Worm (Caenorhabditis elegans) whole organism, midembryonic: ENCODE measurements around the gene gtf-2F2.

Source experiments
- T22C8.4 ChIP-seq: fragments of 200-800 bp; sonication (Bioruptor generic); IDR thresholded peaks from 2 replicates; pipeline ENCODE4 v1.3.6; 2022; ENCODE audit warnings: missing genetic modification characterization, missing compliant biosample characterization
- cog-1 ChIP-seq: sonication (generic microtip); optimal IDR thresholded peaks from 2 replicates; lab custom pipeline; 2016; ENCODE audit warnings: missing genetic modification characterization, missing compliant biosample characterization
- flt-1 ChIP-seq: fragments of 200-800 bp; sonication (Bioruptor generic); IDR thresholded peaks from 2 replicates; pipeline ENCODE4 v1.3.6; 2022; ENCODE audit warnings: missing genetic modification characterization, missing compliant biosample characterization
- klf-2 ChIP-seq: fragments of 200-800 bp; sonication (Bioruptor generic); conservative IDR thresholded peaks from 2 replicates; pipeline ENCODE4 v1.3.6; 2022; ENCODE audit warnings: missing genetic modification reagents, missing genetic modification characterization, missing compliant biosample characterization
- med-1 ChIP-seq: sonication (generic microtip); optimal IDR thresholded peaks from 2 replicates; lab custom pipeline; 2017; ENCODE audit warnings: missing genetic modification characterization, mild to moderate bottlenecking, missing compliant biosample characterization, antibody characterized with exemption, missing genetic modification reagents; ENCODE audit not compliant: insufficient read depth
- ref-1 ChIP-seq: fragments of 200-800 bp; sonication (Bioruptor generic); conservative IDR thresholded peaks from 2 replicates; pipeline ENCODE4 v1.3.6; 2022; ENCODE audit warnings: missing genetic modification reagents, missing genetic modification characterization, missing compliant biosample characterization
- tab-1 ChIP-seq: fragments of 200-800 bp; sonication (Bioruptor generic); IDR thresholded peaks from 2 replicates; pipeline ENCODE4 v1.3.6; 2022; ENCODE audit warnings: missing genetic modification characterization, missing compliant biosample characterization
- ztf-23 ChIP-seq: fragments of 200-800 bp; sonication (Bioruptor generic); IDR thresholded peaks from 2 replicates; pipeline ENCODE4 v1.3.6; 2022; ENCODE audit warnings: missing genetic modification reagents, missing genetic modification characterization, missing compliant biosample characterization
- ztf-29 ChIP-seq: fragments of 200-800 bp; sonication (Bioruptor generic); IDR thresholded peaks from 2 replicates; pipeline ENCODE4 v1.3.6; 2022; ENCODE audit warnings: missing genetic modification reagents, missing genetic modification characterization, missing compliant biosample characterization

DNA sequence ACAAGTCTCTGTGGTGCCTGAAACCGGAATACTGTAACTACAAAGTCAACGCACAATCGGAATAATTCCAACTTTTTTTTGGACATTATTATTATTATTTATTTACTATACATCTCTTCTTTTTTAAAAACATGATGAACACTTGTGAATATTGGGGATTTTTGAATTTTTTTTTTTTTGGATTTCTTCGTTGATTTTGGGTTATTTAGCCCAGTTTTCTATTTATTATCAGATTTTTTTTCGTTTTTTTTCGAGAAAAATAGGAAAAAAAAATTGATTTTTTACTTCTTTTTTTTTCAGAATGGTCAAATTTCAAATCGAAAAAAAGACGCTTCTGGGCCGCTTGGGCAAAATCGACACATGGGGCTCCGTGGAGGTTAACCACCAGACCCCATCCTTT is 4.3 kb downstream of the gtf-2F2 start, which contains the start of gene tgt-2:
- TF ChIP-seq med-1 (GFP tag; lab: Kevin White, UChicago) (no peak), flt-1 (no peak), tab-1 (no peak), ref-1 (GFP tag; lab: Robert Waterston, UW) (no peak), ztf-29 (GFP tag; lab: Robert Waterston, UW) (no peak), T22C8.4 (no peak), klf-2 (GFP tag; lab: Robert Waterston, UW) (no peak), ztf-23 (GFP tag; lab: Robert Waterston, UW) (no peak), cog-1 (tag; lab: Kevin White, UChicago) (no peak)
